Fruit fly (Drosophila melanogaster) whole organism, embryonic: ENCODE results near the gene lgs.

Source experiments
- ATbp ChIP-seq: fragments of 200-800 bp; sonication (Bioruptor generic); optimal IDR thresholded peaks from 2 replicates; lab custom pipeline; 2017; ENCODE audit warnings: missing biosample characterization, mild to moderate bottlenecking, missing genetic modification characterization, missing genetic modification reagents
- Awh ChIP-seq: fragments of 200-800 bp; sonication (Bioruptor generic); IDR thresholded peaks from 2 replicates; pipeline ENCODE4, ENCODE4 v1.3.6; 2022; ENCODE audit warnings: missing biosample characterization, missing genetic modification characterization
- C15 ChIP-seq: fragments of 200-800 bp; sonication (Bioruptor generic); IDR thresholded peaks from 3 replicates; pipeline ENCODE4 v1.3.6; 2022; ENCODE audit warnings: missing biosample characterization, missing genetic modification characterization
- CG10209 ChIP-seq: fragments of 200-800 bp; sonication (Bioruptor generic); optimal IDR thresholded peaks from 3 replicates; lab custom pipeline; 2017; ENCODE audit warnings: missing biosample characterization, mild to moderate bottlenecking, missing genetic modification characterization, missing genetic modification reagents
- CG1024 ChIP-seq: fragments of 200-800 bp; sonication (Bioruptor generic); IDR thresholded peaks from 2 replicates; pipeline ENCODE4 v1.3.6; 2022; ENCODE audit warnings: missing biosample characterization, missing genetic modification characterization
- CG10366 ChIP-seq: fragments of 200-800 bp; sonication (Bioruptor generic); IDR thresholded peaks from 2 replicates; pipeline ENCODE4 v1.3.6; 2022; ENCODE audit warnings: missing biosample characterization, missing genetic modification characterization
- CG1529 ChIP-seq: fragments of 200-800 bp; sonication (Bioruptor generic); optimal IDR thresholded peaks from 3 replicates; lab custom pipeline; 2018; ENCODE audit warnings: missing biosample characterization, missing genetic modification characterization
- CG17359 ChIP-seq: fragments of 200-800 bp; sonication (Bioruptor generic); optimal IDR thresholded peaks from 3 replicates; lab custom pipeline; 2018; ENCODE audit warnings: missing biosample characterization, mild to moderate bottlenecking, missing genetic modification characterization, moderate library complexity
- CG2199 ChIP-seq: fragments of 200-800 bp; sonication (Bioruptor generic); IDR thresholded peaks from 3 replicates; pipeline ENCODE4 v1.3.6; 2022; ENCODE audit warnings: missing biosample characterization, missing genetic modification characterization
- CG3163 ChIP-seq: fragments of 200-800 bp; sonication (Bioruptor generic); optimal IDR thresholded peaks from 3 replicates; lab custom pipeline; 2016; ENCODE audit warnings: missing biosample characterization, missing genetic modification characterization
- CG33557 ChIP-seq: fragments of 200-800 bp; sonication (Bioruptor generic); optimal IDR thresholded peaks from 2 replicates; lab custom pipeline; 2019; ENCODE audit warnings: missing biosample characterization, mild to moderate bottlenecking, missing genetic modification characterization, moderate library complexity
- CG3847 ChIP-seq: fragments of 200-800 bp; sonication (Bioruptor generic); IDR thresholded peaks from 2 replicates; pipeline ENCODE4 v1.3.6; 2022; ENCODE audit warnings: missing biosample characterization, missing genetic modification characterization
- CG4707 ChIP-seq: fragments of 200-800 bp; sonication (Bioruptor generic); optimal IDR thresholded peaks from 2 replicates; lab custom pipeline; 2018; ENCODE audit warnings: missing biosample characterization, mild to moderate bottlenecking, missing genetic modification characterization, moderate library complexity
- CG4730 ChIP-seq: fragments of 200-800 bp; sonication (Bioruptor generic); IDR thresholded peaks from 2 replicates; pipeline ENCODE4 v1.3.6; 2022; ENCODE audit warnings: missing biosample characterization, missing genetic modification characterization
- CG5245 ChIP-seq: fragments of 200-800 bp; sonication (Bioruptor generic); optimal IDR thresholded peaks from 3 replicates; lab custom pipeline; 2016; ENCODE audit warnings: missing biosample characterization, missing genetic modification characterization
- CG6813 ChIP-seq: fragments of 200-800 bp; sonication (Bioruptor generic); optimal IDR thresholded peaks from 2 replicates; lab custom pipeline; 2017; ENCODE audit warnings: missing biosample characterization, missing genetic modification characterization, mild to moderate bottlenecking, moderate library complexity, missing genetic modification reagents
- CG7556 ChIP-seq: fragments of 200-800 bp; sonication (Bioruptor generic); optimal IDR thresholded peaks from 2 replicates; lab custom pipeline; 2017; ENCODE audit warnings: missing biosample characterization, mild to moderate bottlenecking, missing genetic modification characterization
- CTCF ChIP-seq: fragments of 200-800 bp; sonication (Bioruptor generic); optimal IDR thresholded peaks from 2 replicates; lab custom pipeline; 2017; ENCODE audit warnings: missing biosample characterization, mild to moderate bottlenecking, missing genetic modification characterization, moderate library complexity
- E2f1 ChIP-seq: fragments of 200-800 bp; sonication (Bioruptor generic); IDR thresholded peaks from 2 replicates; pipeline ENCODE4 v1.3.6; 2022; ENCODE audit warnings: missing biosample characterization, missing genetic modification characterization
- Eip74EF ChIP-seq, 2 experiments: fragments of 200-800 bp in 1 of 2; fragments of >200 bp in 1 of 2; sonication (Bioruptor generic) in 1 of 2; optimal IDR thresholded peaks; 2 replicates each; lab custom pipeline; 2017 to 2019; ENCODE audit warnings: missing biosample characterization in 2 of 2, missing genetic modification characterization in 2 of 2, mild to moderate bottlenecking in 1 of 2, moderate library complexity in 1 of 2
- HmgZ ChIP-seq: fragments of 200-800 bp; sonication (Bioruptor generic); optimal IDR thresholded peaks from 2 replicates; lab custom pipeline; 2018; ENCODE audit warnings: missing biosample characterization, mild to moderate bottlenecking, missing genetic modification characterization
- Hr51 ChIP-seq, 2 experiments: fragments of 200-800 bp; sonication (Bioruptor generic); optimal IDR thresholded peaks; 2 replicates in 1 of 2; 3 replicates in 1 of 2; lab custom pipeline; 2016 to 2018; ENCODE audit warnings: missing biosample characterization in 2 of 2, missing genetic modification characterization in 2 of 2, mild to moderate bottlenecking in 1 of 2, moderate library complexity in 1 of 2
- Mad ChIP-seq: fragments of 200-800 bp; sonication (Bioruptor generic); optimal IDR thresholded peaks from 2 replicates; lab custom pipeline; 2016; ENCODE audit warnings: missing biosample characterization, missing genetic modification characterization
- Med ChIP-seq: fragments of 200-800 bp; sonication (Bioruptor generic); peaks from one replicate; lab custom pipeline; 2016; ENCODE audit warnings: missing biosample characterization, missing genetic modification characterization, mild to moderate bottlenecking, inconsistent platforms, moderate library complexity
- NC2α ChIP-seq: fragments of 200-800 bp; sonication (Bioruptor generic); optimal IDR thresholded peaks from 2 replicates; lab custom pipeline; 2016; ENCODE audit warnings: missing biosample characterization, missing genetic modification characterization
- Nf-YB ChIP-seq: fragments of 200-800 bp; sonication (Bioruptor generic); optimal IDR thresholded peaks from 3 replicates; lab custom pipeline; 2019; ENCODE audit warnings: missing biosample characterization, mild to moderate bottlenecking, missing genetic modification characterization, moderate library complexity
- Ssrp ChIP-seq: fragments of 200-800 bp; sonication (Bioruptor generic); optimal IDR thresholded peaks from 2 replicates; lab custom pipeline; 2018; ENCODE audit warnings: missing biosample characterization, mild to moderate bottlenecking, missing genetic modification characterization, moderate library complexity
- Xbp1 ChIP-seq: fragments of 200-800 bp; sonication (Bioruptor generic); optimal IDR thresholded peaks from 3 replicates; lab custom pipeline; 2016; ENCODE audit warnings: missing biosample characterization, mild to moderate bottlenecking, missing genetic modification characterization
- ash1 ChIP-seq: fragments of 200-800 bp; sonication (Bioruptor generic); optimal IDR thresholded peaks from 2 replicates; lab custom pipeline; 2018; ENCODE audit warnings: missing biosample characterization, mild to moderate bottlenecking, missing genetic modification characterization
- bcd ChIP-seq: fragments of 200-800 bp; sonication (Bioruptor generic); optimal IDR thresholded peaks from 2 replicates; lab custom pipeline; 2017; ENCODE audit warnings: missing biosample characterization, mild to moderate bottlenecking, missing genetic modification characterization
- cad ChIP-seq: fragments of >200 bp; optimal IDR thresholded peaks from 2 replicates; lab custom pipeline; 2017; ENCODE audit warnings: missing biosample characterization, missing genetic modification characterization
- crol ChIP-seq: fragments of 200-800 bp; sonication (Bioruptor generic); IDR thresholded peaks from 2 replicates; pipeline ENCODE4 v1.3.6; 2022; ENCODE audit warnings: missing biosample characterization, missing genetic modification characterization
- da ChIP-seq: fragments of 200-800 bp; sonication (Bioruptor generic); optimal IDR thresholded peaks from 2 replicates; lab custom pipeline; 2016; ENCODE audit warnings: missing biosample characterization, missing genetic modification characterization
- dmrt11E ChIP-seq: fragments of 200-800 bp; sonication (Bioruptor generic); optimal IDR thresholded peaks from 3 replicates; lab custom pipeline; 2018; ENCODE audit warnings: missing biosample characterization, mild to moderate bottlenecking, missing genetic modification characterization, moderate library complexity
- emc ChIP-seq: fragments of 200-800 bp; sonication (Bioruptor generic); optimal IDR thresholded peaks from 2 replicates; lab custom pipeline; 2016; ENCODE audit warnings: missing biosample characterization, missing genetic modification characterization
- hb ChIP-seq: fragments of 200-800 bp; sonication (Bioruptor generic); IDR thresholded peaks from 3 replicates; pipeline ENCODE4 v1.3.6; 2022; ENCODE audit warnings: missing biosample characterization, missing genetic modification characterization; ENCODE audit not compliant: partially characterized antibody
- klu ChIP-seq: fragments of 200-800 bp; sonication (Bioruptor generic); IDR thresholded peaks from 2 replicates; pipeline ENCODE4 v1.3.6; 2022; ENCODE audit warnings: missing biosample characterization, missing genetic modification characterization
- mam ChIP-seq: fragments of 200-800 bp; sonication (Bioruptor generic); optimal IDR thresholded peaks from 3 replicates; lab custom pipeline; 2016; ENCODE audit warnings: missing biosample characterization, missing genetic modification characterization
- mld ChIP-seq: fragments of 200-800 bp; sonication (Bioruptor generic); IDR thresholded peaks from 3 replicates; pipeline ENCODE4 v1.3.6; 2022; ENCODE audit warnings: missing biosample characterization, missing genetic modification characterization; ENCODE audit not compliant: partially characterized antibody
- otp ChIP-seq: fragments of 200-800 bp; sonication (Bioruptor generic); IDR thresholded peaks from 3 replicates; pipeline ENCODE4, ENCODE4 v1.3.6; 2022; ENCODE audit warnings: missing biosample characterization, missing genetic modification characterization
- p53 ChIP-seq: fragments of 200-800 bp; sonication (Bioruptor generic); optimal IDR thresholded peaks from 2 replicates; lab custom pipeline; 2016; ENCODE audit warnings: missing biosample characterization, missing genetic modification characterization
- pros ChIP-seq: fragments of 200-800 bp; sonication (Bioruptor generic); optimal IDR thresholded peaks from 3 replicates; lab custom pipeline; 2019; ENCODE audit warnings: missing biosample characterization, mild to moderate bottlenecking, missing genetic modification characterization, moderate library complexity
- row ChIP-seq: fragments of 200-800 bp; sonication (Bioruptor generic); IDR thresholded peaks from 3 replicates; pipeline ENCODE4 v1.3.6; 2022; ENCODE audit warnings: missing biosample characterization, missing genetic modification characterization
- run ChIP-seq: fragments of 200-800 bp; sonication (Bioruptor generic); optimal IDR thresholded peaks from 3 replicates; lab custom pipeline; 2018; ENCODE audit warnings: missing biosample characterization, mild to moderate bottlenecking, missing genetic modification characterization
- sc ChIP-seq, 3 experiments: fragments of >200 bp in 2 of 3; fragments of 200-800 bp in 1 of 3; sonication (Bioruptor generic) in 1 of 3; optimal IDR thresholded peaks; 2 replicates in 2 of 3; 3 replicates in 1 of 3; lab custom pipeline; 2017; ENCODE audit warnings: mild to moderate bottlenecking in 1 of 3, missing biosample characterization in 1 of 3, missing genetic modification characterization in 1 of 3, missing genetic modification reagents in 1 of 3
- sim ChIP-seq: fragments of 200-800 bp; sonication (Bioruptor generic); IDR thresholded peaks from 2 replicates; pipeline ENCODE4 v1.3.6; 2022; ENCODE audit warnings: missing biosample characterization, missing genetic modification characterization
- sug ChIP-seq: fragments of 200-800 bp; optimal IDR thresholded peaks from 2 replicates; lab custom pipeline; 2019; ENCODE audit warnings: missing biosample characterization, mild to moderate bottlenecking, missing genetic modification characterization, moderate library complexity
- vnd ChIP-seq: fragments of 200-800 bp; sonication (Bioruptor generic); IDR thresholded peaks from 3 replicates; pipeline ENCODE4 v1.3.6; 2022; ENCODE audit warnings: missing biosample characterization, missing genetic modification characterization; ENCODE audit not compliant: partially characterized antibody
- zfh2 ChIP-seq: fragments of 200-800 bp; sonication (Bioruptor generic); optimal IDR thresholded peaks from 2 replicates; lab custom pipeline; 2016; ENCODE audit warnings: missing biosample characterization, missing genetic modification characterization

Gene lgs

DNA sequence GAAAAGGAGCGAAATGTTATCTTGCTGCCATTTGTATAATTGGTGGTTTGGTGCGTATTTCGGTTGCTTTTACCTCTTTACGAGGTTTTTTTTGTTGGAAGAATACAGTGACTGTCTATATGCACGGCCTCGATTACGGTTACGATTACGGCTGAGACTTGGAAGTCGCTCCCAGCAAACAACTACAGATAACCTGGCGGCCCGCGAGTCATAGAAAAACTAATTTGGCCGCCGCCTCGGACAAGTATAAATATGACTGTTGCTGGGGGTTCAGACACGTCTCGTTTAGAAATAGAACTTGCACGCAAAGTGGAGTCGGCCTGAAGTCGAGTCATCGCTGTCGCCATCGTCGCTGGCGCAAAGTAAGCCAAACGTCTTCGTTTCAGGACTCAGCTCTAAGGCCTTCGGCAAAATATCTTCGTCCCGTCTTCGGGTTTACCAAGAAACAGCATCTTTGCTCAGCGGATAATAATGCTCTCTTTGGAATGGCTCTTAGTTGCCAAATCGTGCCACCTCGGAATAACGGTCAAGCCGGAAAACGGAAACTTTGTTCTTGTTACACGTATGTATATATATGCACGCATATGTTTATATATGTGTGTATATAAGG lies 50.4 kb downstream of the lgs start (continued):
- no peak for TF ChIP-seq Mad
- TF ChIP-seq klu = no peak
- no peak for TF ChIP-seq NC2α (GFP tag; lab: Kevin White, UChicago)
- TF ChIP-seq Med (GFP tag; lab: Kevin White, UChicago) = peak; percentile 12
- no peak for TF ChIP-seq CG33557 (GFP tag; lab: Kevin White, UChicago)
- peak; percentile 91 for TF ChIP-seq CG2199 (GFP tag; lab: Robert Waterston, UW)
- TF ChIP-seq CG17359 (tag; lab: Kevin White, UChicago) = peak; percentile 14
- TF ChIP-seq E2f1 (GFP tag; lab: Robert Waterston, UW) = 0 out of 2 replicates have a peak, but pooled peaks have one; percentile 18
- TF ChIP-seq CG4707 = peak; percentile 11
- peak; percentile 54 for TF ChIP-seq ATbp
- 0 out of 2 replicates have a peak, but pooled peaks have one; percentile 13 for TF ChIP-seq Awh (GFP tag; lab: Robert Waterston, UW)
- no peak for TF ChIP-seq Eip74EF (GFP tag; optimal IDR thresholded peaks at IDR 0.05; lab: Kevin White, UChicago)
- TF ChIP-seq sug = peak; percentile 60

DNA sequence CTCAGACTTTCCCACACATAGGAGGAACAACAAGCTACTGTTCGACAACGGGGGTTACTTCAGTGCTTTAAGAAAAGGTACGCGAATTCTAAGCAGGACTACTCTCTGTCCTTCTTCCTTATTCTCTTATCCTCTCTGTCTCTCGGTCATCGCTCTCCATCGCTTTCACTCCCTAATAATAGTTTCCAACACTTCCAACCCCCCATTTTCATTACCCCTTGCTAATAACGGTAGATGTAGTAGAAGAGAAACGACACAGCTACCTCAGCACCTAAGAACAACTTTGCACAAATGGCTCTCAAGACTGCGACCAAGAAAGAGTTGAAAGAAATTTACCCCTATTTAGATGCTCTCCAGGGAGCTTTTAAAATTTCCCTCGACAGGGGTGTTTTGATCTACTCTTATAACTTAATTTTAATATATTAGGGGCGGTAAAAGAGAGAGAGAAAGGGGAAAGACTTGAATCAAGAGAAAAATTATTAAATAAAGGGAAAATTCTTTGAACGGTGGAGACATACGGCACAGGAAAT lies 54.9 kb downstream of the lgs start:
- TF ChIP-seq Xbp1 (GFP tag; lab: Kevin White, UChicago) (no peak), row (GFP tag; lab: Robert Waterston, UW) (no peak), hb (no peak), mam (GFP tag; lab: Kevin White, UChicago) (no peak), mld (no peak), dmrt11E (tag; lab: Kevin White, UChicago) (no peak), cad (GFP tag; lab: Kevin White, UChicago) (no peak), da (GFP tag; lab: Kevin White, UChicago) (no peak), p53 (GFP tag; lab: Kevin White, UChicago) (no peak), CG3163 (peak; percentile 41), CG5245 (GFP tag; lab: Kevin White, UChicago) (no peak), CG7556 (GFP tag; lab: Kevin White, UChicago) (no peak), Ssrp (tag; lab: Kevin White, UChicago) (no peak), HmgZ (no peak), Hr51 (GFP tag; optimal IDR thresholded peaks at IDR 0.05; lab: Kevin White, UChicago) (no peak), Nf-YB (GFP tag; lab: Kevin White, UChicago) (peak; percentile 30), emc (GFP tag; lab: Kevin White, UChicago) (no peak), C15 (GFP tag; lab: Robert Waterston, UW) (no peak), sim (GFP tag; lab: Robert Waterston, UW) (no peak), zfh2 (no peak), otp (GFP tag; lab: Robert Waterston, UW) (no peak), CG6813 (GFP tag; lab: Kevin White, UChicago) (no peak), ash1 (GFP tag; lab: Kevin White, UChicago) (no peak), CTCF (GFP tag; lab: Kevin White, UChicago) (peak; percentile 21), sc (optimal IDR thresholded peaks at IDR 0.05; lab: Kevin White, UChicago) (no peak), sc (GFP tag; optimal IDR thresholded peaks at IDR 0.05; lab: Kevin White, UChicago) (no peak), CG10366 (GFP tag; lab: Robert Waterston, UW) (no peak), run (tag; lab: Kevin White, UChicago) (no peak), pros (GFP tag; lab: Kevin White, UChicago) (peak; percentile 100), CG10209 (GFP tag; lab: Kevin White, UChicago) (no peak), CG1024 (GFP tag; lab: Robert Waterston, UW) (no peak), vnd (GFP tag; lab: Robert Waterston, UW) (no peak), CG1529 (no peak), crol (0 out of 2 replicates have a peak, but pooled peaks have one; percentile 2), bcd (GFP tag; lab: Kevin White, UChicago) (no peak), CG3847 (no peak), CG4730 (GFP tag; lab: Robert Waterston, UW) (no peak)
